Fruit fly (Drosophila melanogaster) Kc167 (cell line): Measurements from ENCODE around the gene Ir25a.

ENCODE experiments used
- Myc ChIP-seq: fragments of >200 bp; optimal IDR thresholded peaks from 2 replicates; lab custom pipeline; 2017; ENCODE audit warnings: missing external identifiers
- Sin3A ChIP-seq: fragments of >200 bp; optimal IDR thresholded peaks from 2 replicates; lab custom pipeline; 2018; ENCODE audit warnings: missing external identifiers
- h ChIP-seq: fragments of >200 bp; optimal IDR thresholded peaks from 3 replicates; lab custom pipeline; 2018; ENCODE audit warnings: missing external identifiers
- insv ChIP-seq: fragments of >200 bp; optimal IDR thresholded peaks from 3 replicates; lab custom pipeline; 2018; ENCODE audit warnings: missing external identifiers
- psq ChIP-seq: fragments of >200 bp; optimal IDR thresholded peaks from 2 replicates; lab custom pipeline; 2017; ENCODE audit warnings: missing external identifiers
- ttk ChIP-seq: sonication (Bioruptor generic); optimal IDR thresholded peaks from 2 replicates; lab custom pipeline; 2017; ENCODE audit warnings: missing external identifiers

dm6 chr2L:4837772-4838397 lies 2.8 kb upstream of the Ir25a start, which contains the start of the genes tank and CG12194:
- TF ChIP-seq psq (lab: Kevin White, UChicago) (no peak), h (lab: Kevin White, UChicago) (no peak), Sin3A (lab: Kevin White, UChicago) (no peak), Myc (lab: Kevin White, UChicago) (no peak), ttk (lab: Kevin White, UChicago) (no peak), insv (no peak)
